Worm (Caenorhabditis elegans) whole organism, late embryonic: Measurements from ENCODE around the gene par-5.

ENCODE experiments used
- C08G9.2 ChIP-seq: sonication (generic microtip); optimal IDR thresholded peaks from 2 replicates; lab custom pipeline; 2016; ENCODE audit warnings: mild to moderate bottlenecking, missing genetic modification characterization, moderate library complexity, missing compliant biosample characterization
- K02D7.2 ChIP-seq: sonication (generic microtip); optimal IDR thresholded peaks from 2 replicates; lab custom pipeline; 2017; ENCODE audit warnings: mild to moderate bottlenecking, missing genetic modification characterization, missing compliant biosample characterization
- T23F11.4 ChIP-seq: fragments of 200-800 bp; sonication (Bioruptor generic); optimal IDR thresholded peaks from 2 replicates; lab custom pipeline; 2018; ENCODE audit warnings: mild to moderate bottlenecking, missing genetic modification characterization, missing compliant biosample characterization
- Y22D7AL.16 ChIP-seq: sonication (generic microtip); optimal IDR thresholded peaks from 2 replicates; lab custom pipeline; 2016; ENCODE audit warnings: missing genetic modification characterization, missing compliant biosample characterization
- ahr-1 ChIP-seq: sonication (generic microtip); optimal IDR thresholded peaks from 2 replicates; lab custom pipeline; 2016; ENCODE audit warnings: missing genetic modification characterization, missing compliant biosample characterization
- ama-1 ChIP-seq: fragments of 150-350 bp; optimal IDR thresholded peaks from 2 replicates; lab custom pipeline; 2014
- ceh-14 ChIP-seq: sonication (generic microtip); optimal IDR thresholded peaks from 2 replicates; lab custom pipeline; 2016; ENCODE audit warnings: missing genotype, missing genetic modification characterization, missing compliant biosample characterization
- ceh-19 ChIP-seq: fragments of 200-800 bp; sonication (Bioruptor generic); optimal IDR thresholded peaks from 2 replicates; lab custom pipeline; 2018; ENCODE audit warnings: mild to moderate bottlenecking, missing genetic modification characterization, missing compliant biosample characterization
- ceh-2 ChIP-seq: sonication (generic microtip); optimal IDR thresholded peaks from 2 replicates; lab custom pipeline; 2016; ENCODE audit warnings: missing genotype, missing genetic modification characterization, missing compliant biosample characterization
- ceh-22 ChIP-seq: sonication (generic microtip); optimal IDR thresholded peaks from 2 replicates; lab custom pipeline; 2017; ENCODE audit warnings: missing biosample characterization, missing genetic modification characterization
- ceh-24 ChIP-seq: sonication (generic microtip); optimal IDR thresholded peaks from 2 replicates; lab custom pipeline; 2016; ENCODE audit warnings: mild to moderate bottlenecking, missing genetic modification characterization, missing compliant biosample characterization
- ceh-9 ChIP-seq: sonication (generic microtip); optimal IDR thresholded peaks from 2 replicates; lab custom pipeline; 2016; ENCODE audit warnings: mild to moderate bottlenecking, missing genetic modification characterization, inconsistent platforms, missing compliant biosample characterization
- che-1 ChIP-seq: sonication (generic microtip); optimal IDR thresholded peaks from 2 replicates; lab custom pipeline; 2016; ENCODE audit warnings: mild to moderate bottlenecking, missing genetic modification characterization, missing compliant biosample characterization
- dmd-4 ChIP-seq: sonication (generic microtip); optimal IDR thresholded peaks from 2 replicates; lab custom pipeline; 2016; ENCODE audit warnings: borderline replicate concordance, missing genetic modification characterization, missing compliant biosample characterization
- elt-2 ChIP-seq: sonication (generic microtip); optimal IDR thresholded peaks from 2 replicates; lab custom pipeline; 2016; ENCODE audit warnings: missing genetic modification reagents, missing genetic modification characterization, missing compliant biosample characterization
- eyg-1 ChIP-seq: sonication (generic microtip); optimal IDR thresholded peaks from 2 replicates; lab custom pipeline; 2016; ENCODE audit warnings: missing genotype, missing genetic modification characterization, missing compliant biosample characterization
- fkh-10 ChIP-seq: fragments of 150-350 bp; optimal IDR thresholded peaks from 2 replicates; lab custom pipeline; 2014; ENCODE audit warnings: missing biosample characterization, missing genetic modification reagents, missing genetic modification characterization
- gmeb-2 ChIP-seq: sonication (generic microtip); optimal IDR thresholded peaks from 2 replicates; lab custom pipeline; 2016; ENCODE audit warnings: missing genetic modification characterization, inconsistent platforms, missing compliant biosample characterization
- hlh-13 ChIP-seq: fragments of 200-800 bp; sonication (Bioruptor generic); optimal IDR thresholded peaks from 2 replicates; lab custom pipeline; 2018; ENCODE audit warnings: mild to moderate bottlenecking, missing genetic modification characterization, missing compliant biosample characterization
- hlh-15 ChIP-seq: sonication (generic microtip); optimal IDR thresholded peaks from 2 replicates; lab custom pipeline; 2016; ENCODE audit warnings: missing genetic modification characterization, missing compliant biosample characterization
- hlh-30 ChIP-seq: sonication (generic microtip); optimal IDR thresholded peaks from 2 replicates; lab custom pipeline; 2017; ENCODE audit warnings: antibody characterized with exemption, missing genetic modification characterization, missing compliant biosample characterization; ENCODE audit not compliant: insufficient read depth
- nfya-1 ChIP-seq: sonication (generic microtip); optimal IDR thresholded peaks from 2 replicates; lab custom pipeline; 2017; ENCODE audit warnings: missing genetic modification characterization, mild to moderate bottlenecking, missing compliant biosample characterization, antibody characterized with exemption, moderate library complexity
- nhr-11 ChIP-seq: fragments of 150-350 bp; optimal IDR thresholded peaks from 2 replicates; lab custom pipeline; 2014; ENCODE audit warnings: missing biosample characterization, missing genetic modification characterization
- nhr-232 ChIP-seq: sonication (generic microtip); optimal IDR thresholded peaks from 2 replicates; lab custom pipeline; 2016; ENCODE audit warnings: missing genetic modification characterization, missing compliant biosample characterization
- odd-2 ChIP-seq: sonication (generic microtip); optimal IDR thresholded peaks from 2 replicates; lab custom pipeline; 2017; ENCODE audit warnings: antibody characterized with exemption, mild to moderate bottlenecking, missing genetic modification characterization, missing compliant biosample characterization
- pat-9 ChIP-seq: fragments of 200-800 bp; sonication (Bioruptor generic); optimal IDR thresholded peaks from 2 replicates; lab custom pipeline; 2018; ENCODE audit warnings: mild to moderate bottlenecking, missing genetic modification characterization, moderate library complexity, missing compliant biosample characterization
- pha-2 ChIP-seq: sonication (generic microtip); optimal IDR thresholded peaks from 2 replicates; lab custom pipeline; 2017; ENCODE audit warnings: mild to moderate bottlenecking, missing genetic modification characterization, missing compliant biosample characterization
- pha-4 ChIP-seq: fragments of 150-350 bp; optimal IDR thresholded peaks from 2 replicates; lab custom pipeline; 2018; ENCODE audit warnings: missing biosample characterization, missing genetic modification reagents, missing genetic modification characterization
- pqm-1 ChIP-seq: sonication (generic microtip); optimal IDR thresholded peaks from 2 replicates; lab custom pipeline; 2016; ENCODE audit warnings: missing genetic modification characterization, missing compliant biosample characterization
- pros-1 ChIP-seq: fragments of 150-350 bp; optimal IDR thresholded peaks from 2 replicates; lab custom pipeline; 2014; ENCODE audit warnings: missing biosample characterization, missing genetic modification reagents, missing genetic modification characterization
- ref-2 ChIP-seq: sonication (generic microtip); optimal IDR thresholded peaks from 2 replicates; lab custom pipeline; 2016; ENCODE audit warnings: missing genetic modification characterization, missing compliant biosample characterization
- sdc-2 ChIP-seq: sonication (generic microtip); optimal IDR thresholded peaks from 2 replicates; lab custom pipeline; 2016; ENCODE audit warnings: missing genotype, missing genetic modification characterization, missing compliant biosample characterization
- sox-4 ChIP-seq: sonication (generic microtip); optimal IDR thresholded peaks from 2 replicates; lab custom pipeline; 2017; ENCODE audit warnings: mild to moderate bottlenecking, missing genetic modification characterization, inconsistent platforms, missing compliant biosample characterization
- syd-9 ChIP-seq: sonication (generic microtip); optimal IDR thresholded peaks from 2 replicates; lab custom pipeline; 2016; ENCODE audit warnings: mild to moderate bottlenecking, missing genetic modification characterization, moderate library complexity, missing compliant biosample characterization
- tbx-2 ChIP-seq: sonication (generic microtip); optimal IDR thresholded peaks from 2 replicates; lab custom pipeline; 2016; ENCODE audit warnings: missing genetic modification characterization, missing compliant biosample characterization
- tbx-7 ChIP-seq: sonication (generic microtip); optimal IDR thresholded peaks from 2 replicates; lab custom pipeline; 2016; ENCODE audit warnings: missing genotype, missing genetic modification characterization, missing compliant biosample characterization
- zip-5 ChIP-seq: sonication (generic microtip); optimal IDR thresholded peaks from 2 replicates; lab custom pipeline; 2016; ENCODE audit warnings: missing genetic modification characterization, missing compliant biosample characterization
- ztf-16 ChIP-seq: sonication (generic microtip); optimal IDR thresholded peaks from 2 replicates; lab custom pipeline; 2017; ENCODE audit warnings: missing genetic modification characterization, missing compliant biosample characterization

The par-5 gene

ce11 chrIV:11809047-11809446 lies 12.7 kb downstream of the par-5 start:
- no peak for TF ChIP-seq ceh-14 (tag; lab: Kevin White, UChicago)
- no peak for TF ChIP-seq pros-1 (tag; lab: Kevin White, UChicago)
- TF ChIP-seq nfya-1 (tag; lab: Kevin White, UChicago), result no peak
- no peak for TF ChIP-seq sox-4 (tag; lab: Kevin White, UChicago)
- TF ChIP-seq ahr-1, result no peak
- TF ChIP-seq pha-4 (tag; lab: Kevin White, UChicago), result no peak
- TF ChIP-seq ama-1, result no peak
- TF ChIP-seq syd-9 (tag; lab: Kevin White, UChicago), result no peak
- TF ChIP-seq eyg-1 (tag; lab: Kevin White, UChicago), result no peak
- TF ChIP-seq ceh-9 (tag; lab: Kevin White, UChicago), result no peak
- no peak for TF ChIP-seq ceh-24 (tag; lab: Kevin White, UChicago)
- no peak for TF ChIP-seq pqm-1 (tag; lab: Kevin White, UChicago)
- no peak for TF ChIP-seq nhr-232
- no peak for TF ChIP-seq ztf-16 (tag; lab: Kevin White, UChicago)
- TF ChIP-seq nhr-11, result no peak
- TF ChIP-seq, all 69 proteins: peak for 0

ce11 chrIV:11804053-11804452 lies 17.7 kb downstream of the par-5 start, which contains the start of gene H01G02.1:
TSS of gene H01G02.1 (minus strand) at chrIV:11804153.
- no peak for TF ChIP-seq pros-1 (tag; lab: Kevin White, UChicago)
- no peak for TF ChIP-seq odd-2
- no peak for TF ChIP-seq C08G9.2 (tag; lab: Kevin White, UChicago)
- TF ChIP-seq pha-2 (tag; lab: Kevin White, UChicago), result no peak
- TF ChIP-seq gmeb-2, result no peak
- no peak for TF ChIP-seq K02D7.2 (tag; lab: Kevin White, UChicago)
- TF ChIP-seq nhr-11, result no peak
- no peak for TF ChIP-seq dmd-4
- TF ChIP-seq ceh-2 (tag; lab: Kevin White, UChicago), result no peak
- TF ChIP-seq che-1, result no peak
- TF ChIP-seq ref-2 (tag; lab: Kevin White, UChicago), result no peak
- TF ChIP-seq ceh-19, result no peak

ce11 chrIV:11803044-11803443 lies 18.7 kb downstream of the par-5 start, which contains the start of gene H01G02.4:
TSS of gene H01G02.4 (minus strand) at chrIV:11803144.
- TF ChIP-seq odd-2 (no peak), tbx-2 (no peak), ceh-22 (no peak), zip-5 (no peak), pat-9 (tag; lab: Kevin White, UChicago) (no peak), T23F11.4 (GFP tag; lab: Kevin White, UChicago) (no peak), tbx-7 (tag; lab: Kevin White, UChicago) (no peak), ztf-16 (tag; lab: Kevin White, UChicago) (no peak), sdc-2 (tag; lab: Kevin White, UChicago) (no peak), elt-2 (no peak), hlh-15 (no peak), C08G9.2 (tag; lab: Kevin White, UChicago) (no peak), fkh-10 (GFP tag; lab: Kevin White, UChicago) (no peak)
- TF ChIP-seq, all 69 proteins: peak for 0

ce11 chrIV:11801078-11801477 lies 20.6 kb downstream of the par-5 start, which contains the start of gene dyf-18:
TSS of gene dyf-18 (minus strand) at chrIV:11801178.
- TF ChIP-seq dmd-4 (no peak), ceh-22 (no peak), odd-2 (no peak), hlh-13 (GFP tag; lab: Kevin White, UChicago) (no peak), ceh-24 (tag; lab: Kevin White, UChicago) (no peak), pros-1 (tag; lab: Kevin White, UChicago) (no peak), hlh-30 (tag; lab: Kevin White, UChicago) (no peak), Y22D7AL.16 (tag; lab: Kevin White, UChicago) (no peak)
- TF ChIP-seq, all 69 proteins: peak for 0
